Fruit fly (Drosophila melanogaster): ENCODE results near the gene MAGE.
A peak's percentile ranks its signal among the peaks of the same experiment; 100 is the strongest.

The MAGE gene

DNA sequence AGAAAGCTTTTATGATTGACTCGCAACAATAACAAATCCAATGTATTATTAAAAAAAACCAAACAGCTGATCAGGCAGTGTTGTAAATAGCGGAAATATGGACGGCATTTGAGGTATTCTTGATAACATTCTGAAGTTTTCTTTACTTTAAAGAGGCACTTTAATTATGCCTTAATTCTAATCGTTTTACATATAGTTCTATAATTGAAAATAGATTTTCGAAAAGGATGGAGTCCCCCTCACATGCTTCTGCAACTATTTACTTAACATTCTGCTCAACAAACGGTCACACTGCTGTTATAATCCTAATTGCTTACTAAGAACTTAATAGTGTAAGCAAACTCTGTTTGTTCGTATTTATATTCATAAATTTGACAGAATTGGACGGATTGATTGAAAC lies 27.0 kb downstream of the MAGE start, which contains the start of gene CG10068 (continued):
- peak; percentile 72 for TF ChIP-seq Hr4 (GFP tag; optimal IDR thresholded peaks at IDR 0.05)
- peak; percentile 49 for TF ChIP-seq Blimp-1 (GFP tag; optimal IDR thresholded peaks at IDR 0.05)
- peak; percentile 88 for TF ChIP-seq CG3919 (GFP tag; optimal IDR thresholded peaks at IDR 0.05)
- peak; percentile 93 for TF ChIP-seq eg (GFP tag; IDR thresholded peaks at IDR 0.05)
- peak; percentile 63 for TF ChIP-seq CG11762 (GFP tag; optimal IDR thresholded peaks at IDR 0.05; ENCODE audit: insufficient read depth)
- peak; percentile 29 for TF ChIP-seq dac (GFP tag; optimal IDR thresholded peaks at IDR 0.05)
- peak; percentile 87 for TF ChIP-seq pdm3 (GFP tag; optimal IDR thresholded peaks at IDR 0.05)
- TF ChIP-seq Hr39 (GFP tag; optimal IDR thresholded peaks at IDR 0.05), result peak; percentile 87

DNA sequence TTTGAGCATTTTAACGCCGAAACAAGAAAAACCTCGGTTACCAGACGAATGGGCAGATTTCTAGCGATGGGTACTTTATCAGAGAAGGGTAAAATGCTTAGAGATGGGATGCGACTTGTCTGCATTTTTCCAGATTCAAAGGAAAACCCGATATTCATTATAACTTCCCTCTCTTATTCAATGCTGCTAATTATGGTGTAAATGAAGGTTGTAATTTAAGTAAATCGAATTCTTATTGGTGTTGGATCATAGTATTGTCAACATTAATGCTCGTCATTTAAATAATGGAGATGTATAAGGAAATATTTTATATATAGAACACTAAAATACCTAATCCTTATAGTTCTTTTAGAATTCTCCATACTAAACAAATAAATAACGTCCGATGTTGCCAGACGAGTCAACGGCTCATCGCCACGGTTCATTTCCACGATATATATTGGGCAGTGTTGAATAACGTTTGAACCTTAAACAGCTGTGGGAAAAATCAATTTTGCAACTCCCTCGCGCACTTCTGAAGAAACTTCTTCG lies 30.8 kb downstream of the MAGE start, which contains the start of the genes Alh and CG10098:
Gene Alh (minus strand): TSS at position 77 of the 531 bp plus-strand sequence.
Gene CG10098 (plus strand): TSS at position 440 of the 531 bp plus-strand sequence.
- TF ChIP-seq CG7368 (GFP tag; optimal IDR thresholded peaks at IDR 0.05), result peak; percentile 59
- TF ChIP-seq Sox15 (GFP tag; optimal IDR thresholded peaks at IDR 0.05), result peak; percentile 88
- TF ChIP-seq CG34406 (GFP tag; optimal IDR thresholded peaks at IDR 0.05), result peak; percentile 68
- TF ChIP-seq CG6854 (GFP tag; optimal IDR thresholded peaks at IDR 0.05), result no peak
- peak; percentile 42 for TF ChIP-seq vri (GFP tag; optimal IDR thresholded peaks at IDR 0.05)
- TF ChIP-seq Hr38 (GFP tag; optimal IDR thresholded peaks at IDR 0.05), result peak; percentile 41
- peak; percentile 72 for TF ChIP-seq CG3919 (GFP tag; optimal IDR thresholded peaks at IDR 0.05)
- TF ChIP-seq net (GFP tag; optimal IDR thresholded peaks at IDR 0.05), result peak; percentile 62
- TF ChIP-seq fkh (GFP tag; optimal IDR thresholded peaks at IDR 0.05), result peak; percentile 93
- peak; percentile 42 for TF ChIP-seq spab (GFP tag; optimal IDR thresholded peaks at IDR 0.05)
- TF ChIP-seq Eip78C (GFP tag), result peak; percentile 90
- peak; percentile 82 for TF ChIP-seq topi (GFP tag; optimal IDR thresholded peaks at IDR 0.05)
- peak; percentile 78 for TF ChIP-seq CG6792 (GFP tag; optimal IDR thresholded peaks at IDR 0.05)
- peak; percentile 79 for TF ChIP-seq CG6163 (GFP tag; IDR thresholded peaks at IDR 0.05)
- TF ChIP-seq salr (GFP tag; optimal IDR thresholded peaks at IDR 0.05), result peak; percentile 61 to 88
- peak; percentile 23; the same call in 1 of the 2 replicates for TF ChIP-seq CG15336 (GFP tag; IDR thresholded peaks at IDR 0.05)
- peak; percentile 89 for TF ChIP-seq lz (GFP tag; optimal IDR thresholded peaks at IDR 0.05)
- TF ChIP-seq Sox14 (GFP tag; optimal IDR thresholded peaks at IDR 0.05), result peak; percentile 82
- TF ChIP-seq Met (GFP tag; optimal IDR thresholded peaks at IDR 0.05), result peak; percentile 87
- peak; percentile 5 for TF ChIP-seq CG6276 (GFP tag; optimal IDR thresholded peaks at IDR 0.05)
- TF ChIP-seq CG31627 (GFP tag; optimal IDR thresholded peaks at IDR 0.05), result peak; percentile 93
- peak; percentile 37 for TF ChIP-seq CG6808 (GFP tag; optimal IDR thresholded peaks at IDR 0.05)
- peak; percentile 61 for TF ChIP-seq Ets96B (tag; optimal IDR thresholded peaks at IDR 0.05)
- TF ChIP-seq CG32006 (GFP tag; optimal IDR thresholded peaks at IDR 0.05), result peak; percentile 77
- peak; percentile 85 for TF ChIP-seq CG11902 (GFP tag; optimal IDR thresholded peaks at IDR 0.05)
- peak; percentile 72 for TF ChIP-seq CG4318 (GFP tag; optimal IDR thresholded peaks at IDR 0.05)
- peak; percentile 91 for TF ChIP-seq cyc (GFP tag; optimal IDR thresholded peaks at IDR 0.05)
- peak; percentile 93 for TF ChIP-seq Hr39 (GFP tag; optimal IDR thresholded peaks at IDR 0.05)
- TF ChIP-seq CG9139 (GFP tag; optimal IDR thresholded peaks at IDR 0.05), result no peak
- peak; percentile 85 for TF ChIP-seq OdsH (GFP tag; optimal IDR thresholded peaks at IDR 0.05)
- peak; percentile 60 for TF ChIP-seq dac (GFP tag; optimal IDR thresholded peaks at IDR 0.05)
- TF ChIP-seq svp (GFP tag), result peak; percentile 96
- TF ChIP-seq Ets21C (GFP tag; optimal IDR thresholded peaks at IDR 0.05), result peak; percentile 86
- TF ChIP-seq acj6 (GFP tag; optimal IDR thresholded peaks at IDR 0.05), result peak; percentile 88
- peak; percentile 81 for TF ChIP-seq CG3032 (tag; optimal IDR thresholded peaks at IDR 0.05)
- peak; percentile 62 for TF ChIP-seq CG8319 (GFP tag; optimal IDR thresholded peaks at IDR 0.05)
- peak; percentile 84 for TF ChIP-seq Hr4 (GFP tag; optimal IDR thresholded peaks at IDR 0.05)
- no peak for TF ChIP-seq CG16779 (tag; optimal IDR thresholded peaks at IDR 0.05)
- TF ChIP-seq eg (GFP tag; IDR thresholded peaks at IDR 0.05), result peak; percentile 81
- TF ChIP-seq ss (GFP tag; optimal IDR thresholded peaks at IDR 0.05), result peak in 1 of 2 experiments; percentile 48
- TF ChIP-seq Smox (GFP tag; optimal IDR thresholded peaks at IDR 0.05), result peak; percentile 86
- TF ChIP-seq pdm3 (GFP tag; optimal IDR thresholded peaks at IDR 0.05), result peak; percentile 91
- peak; percentile 61 for TF ChIP-seq fd59A (GFP tag; optimal IDR thresholded peaks at IDR 0.05)
- peak; percentile 55 for TF ChIP-seq Gug (GFP tag; IDR thresholded peaks at IDR 0.05)
- TF ChIP-seq fd85E (GFP tag; optimal IDR thresholded peaks at IDR 0.05), result no peak
- TF ChIP-seq Blimp-1 (GFP tag; optimal IDR thresholded peaks at IDR 0.05), result peak; percentile 28
- TF ChIP-seq CG11294 (GFP tag; IDR thresholded peaks at IDR 0.05), result peak; percentile 56; the same call in 1 of the 2 replicates
